Fruit fly (Drosophila melanogaster) whole organism, wandering third instar larva: Measurements from ENCODE around the gene Tis11.

Experiments used
- Abd-B ChIP-seq: fragments of >200 bp; optimal IDR thresholded peaks from 2 replicates; lab custom pipeline; 2017; ENCODE audit warnings: missing biosample characterization, missing genetic modification characterization
- CG32264 ChIP-seq: fragments of 200-800 bp; sonication (Bioruptor generic); optimal IDR thresholded peaks from 2 replicates; lab custom pipeline; 2016; ENCODE audit warnings: missing biosample characterization, missing genetic modification characterization
- CG9705 ChIP-seq: fragments of 200-800 bp; sonication (Bioruptor generic); optimal IDR thresholded peaks from 2 replicates; lab custom pipeline; 2018; ENCODE audit warnings: missing biosample characterization, mild to moderate bottlenecking, missing genetic modification characterization
- CrebA ChIP-seq: fragments of 200-800 bp; sonication (Bioruptor generic); optimal IDR thresholded peaks from 2 replicates; lab custom pipeline; 2016; ENCODE audit warnings: missing biosample characterization, mild to moderate bottlenecking, missing genetic modification characterization, borderline replicate concordance
- Dfd ChIP-seq: fragments of >200 bp; optimal IDR thresholded peaks from 2 replicates; lab custom pipeline; 2017; ENCODE audit warnings: missing biosample characterization, missing genetic modification characterization
- Dif ChIP-seq: fragments of 200-275, 200-300 bp; sonication (Bioruptor generic); optimal IDR thresholded peaks from 2 replicates; lab custom pipeline; 2018; ENCODE audit warnings: missing biosample characterization, missing genetic modification characterization; ENCODE audit not compliant: partially characterized antibody
- GATAd ChIP-seq: sonication (Bioruptor generic); optimal IDR thresholded peaks from 2 replicates; lab custom pipeline; 2016; ENCODE audit warnings: missing biosample characterization, missing genetic modification characterization
- HLH106 ChIP-seq: fragments of 200-800 bp; optimal IDR thresholded peaks from 3 replicates; lab custom pipeline; 2019; ENCODE audit warnings: missing biosample characterization, mild to moderate bottlenecking, missing genetic modification characterization, moderate library complexity
- Hnf4 ChIP-seq: fragments of 200-800 bp; sonication (Bioruptor generic); optimal IDR thresholded peaks from 2 replicates; lab custom pipeline; 2016; ENCODE audit warnings: missing biosample characterization, mild to moderate bottlenecking, missing genetic modification characterization
- Hr83 ChIP-seq: fragments of 200-300 bp; sonication (Bioruptor generic); optimal IDR thresholded peaks from 2 replicates; lab custom pipeline; 2016; ENCODE audit warnings: missing biosample characterization, mild to moderate bottlenecking, missing genetic modification characterization, moderate library complexity; ENCODE audit not compliant: poor library complexity, severe bottlenecking
- Jra ChIP-seq: sonication (Bioruptor generic); optimal IDR thresholded peaks from 2 replicates; lab custom pipeline; 2016; ENCODE audit warnings: missing biosample characterization, missing genetic modification characterization
- Mio ChIP-seq: sonication (Bioruptor generic); optimal IDR thresholded peaks from 2 replicates; lab custom pipeline; 2016; ENCODE audit warnings: missing biosample characterization, missing genetic modification characterization
- Myc ChIP-seq: fragments of >200 bp; optimal IDR thresholded peaks from 2 replicates; lab custom pipeline; 2017
- N ChIP-seq: fragments of >200 bp; optimal IDR thresholded peaks from 2 replicates; lab custom pipeline; 2018; ENCODE audit warnings: missing biosample characterization, missing external identifiers, missing genetic modification characterization
- OdsH ChIP-seq: fragments of 200-800 bp; sonication (Bioruptor generic); optimal IDR thresholded peaks from 2 replicates; lab custom pipeline; 2016; ENCODE audit warnings: missing biosample characterization, mild to moderate bottlenecking, missing genetic modification characterization
- Rel ChIP-seq, 2 experiments: fragments of 200-800 bp; sonication (Bioruptor generic) in 1 of 2; optimal IDR thresholded peaks; 2 replicates in 1 of 2; 3 replicates in 1 of 2; lab custom pipeline; 2016 to 2019; ENCODE audit warnings: mild to moderate bottlenecking in 2 of 2, missing biosample characterization in 2 of 2, missing genetic modification characterization in 2 of 2, moderate library complexity in 1 of 2
- Vsx2 ChIP-seq: fragments of 200-300, 225-300 bp; sonication (Bioruptor generic); optimal IDR thresholded peaks from 2 replicates; lab custom pipeline; 2018; ENCODE audit warnings: missing biosample characterization, missing genetic modification characterization; ENCODE audit not compliant: partially characterized antibody
- brk ChIP-seq: fragments of 200-800 bp; sonication (Bioruptor generic); optimal IDR thresholded peaks from 2 replicates; lab custom pipeline; 2016; ENCODE audit warnings: missing biosample characterization, mild to moderate bottlenecking, missing genetic modification characterization
- dl ChIP-seq, 2 experiments: fragments of 175-275, 200-275 bp in 1 of 2; fragments of 200-275 bp in 1 of 2; sonication (Bioruptor generic); optimal IDR thresholded peaks; lab custom pipeline; 2018; ENCODE audit warnings: mild to moderate bottlenecking in 2 of 2, missing biosample characterization in 2 of 2, missing genetic modification characterization in 2 of 2, moderate library complexity in 2 of 2; ENCODE audit not compliant: partially characterized antibody in 2 of 2, insufficient read depth in 1 of 2
- dmrt93B ChIP-seq: fragments of 200-800 bp; sonication (Bioruptor generic); optimal IDR thresholded peaks from 2 replicates; lab custom pipeline; 2018; ENCODE audit warnings: missing biosample characterization, mild to moderate bottlenecking, missing genetic modification characterization
- dsf ChIP-seq: sonication (Bioruptor generic); optimal IDR thresholded peaks from 2 replicates; lab custom pipeline; 2016; ENCODE audit warnings: missing biosample characterization, missing genetic modification characterization, borderline replicate concordance
- ey ChIP-seq: fragments of 200-800 bp; sonication (Bioruptor generic); optimal IDR thresholded peaks from 2 replicates; lab custom pipeline; 2016; ENCODE audit warnings: missing biosample characterization, missing genetic modification characterization
- foxo ChIP-seq, 2 experiments: fragments of 200-800 bp; sonication (Bioruptor generic); optimal IDR thresholded peaks; 2 replicates in 1 of 2; 3 replicates in 1 of 2; lab custom pipeline; 2016 to 2017; ENCODE audit warnings: missing biosample characterization in 2 of 2, missing genetic modification characterization in 2 of 2
- fru ChIP-seq: fragments of 200-800 bp; sonication (Bioruptor generic); optimal IDR thresholded peaks from 3 replicates; lab custom pipeline; 2016; ENCODE audit warnings: missing biosample characterization, mild to moderate bottlenecking, missing genetic modification characterization
- jim ChIP-seq: fragments of 175-275, 200-325 bp; sonication (Bioruptor generic); optimal IDR thresholded peaks from 2 replicates; lab custom pipeline; 2016; ENCODE audit warnings: missing biosample characterization, mild to moderate bottlenecking, missing genetic modification characterization
- pan ChIP-seq: fragments of >200 bp; optimal IDR thresholded peaks from 2 replicates; lab custom pipeline; 2017
- psq ChIP-seq: fragments of 200-800 bp; sonication (Bioruptor generic); optimal IDR thresholded peaks from 3 replicates; lab custom pipeline; 2017; ENCODE audit warnings: missing biosample characterization, mild to moderate bottlenecking, missing genetic modification characterization, moderate library complexity
- sage ChIP-seq: fragments of 200-800 bp; sonication (Bioruptor generic); optimal IDR thresholded peaks from 2 replicates; lab custom pipeline; 2016; ENCODE audit warnings: missing biosample characterization, mild to moderate bottlenecking, missing genetic modification characterization
- sv ChIP-seq: fragments of 200-800 bp; sonication (Bioruptor generic); optimal IDR thresholded peaks from 3 replicates; lab custom pipeline; 2016; ENCODE audit warnings: missing biosample characterization, missing genetic modification characterization
- tai ChIP-seq: sonication (Bioruptor generic); optimal IDR thresholded peaks from 2 replicates; lab custom pipeline; 2016; ENCODE audit warnings: missing biosample characterization, missing genetic modification characterization
- usp ChIP-seq: fragments of >200 bp; optimal IDR thresholded peaks from 2 replicates; lab custom pipeline; 2017; ENCODE audit warnings: missing biosample characterization, missing genetic modification characterization
- woc ChIP-seq: sonication (Bioruptor generic); optimal IDR thresholded peaks from 2 replicates; lab custom pipeline; 2016; ENCODE audit warnings: missing biosample characterization, mild to moderate bottlenecking, missing genetic modification characterization

Gene Tis11

dm6 chrX:12613248-12613805 is 45.9 kb upstream of the Tis11 start:
- TF ChIP-seq usp (no peak), woc (no peak), CG32264 (GFP tag; lab: Kevin White, UChicago) (no peak), Vsx2 (no peak), Dfd (GFP tag; lab: Kevin White, UChicago) (no peak), CG9705 (GFP tag; lab: Kevin White, UChicago) (no peak), GATAd (GFP tag; lab: Kevin White, UChicago) (no peak), Dif (GFP tag; lab: Kevin White, UChicago) (no peak), sage (no peak), CrebA (GFP tag; lab: Kevin White, UChicago) (no peak), Jra (GFP tag; lab: Kevin White, UChicago) (no peak), HLH106 (tag; lab: Kevin White, UChicago) (no peak), dsf (GFP tag; lab: Kevin White, UChicago) (no peak)

dm6 chrX:12615752-12616366 is 43.4 kb upstream of the Tis11 start, which contains the start of gene CG11085:
Gene CG11085 (plus strand): TSS chrX:12616316.
- TF ChIP-seq Mio (GFP tag; lab: Kevin White, UChicago), result no peak
- no peak for TF ChIP-seq dsf (GFP tag; lab: Kevin White, UChicago)
- TF ChIP-seq N, result no peak
- TF ChIP-seq dmrt93B (GFP tag; lab: Kevin White, UChicago), result no peak
- no peak for TF ChIP-seq Hr83 (GFP tag; lab: Kevin White, UChicago)
- no peak for TF ChIP-seq woc
- TF ChIP-seq, all 38 proteins: peak for 0

dm6 chrX:12621640-12622039 is 37.6 kb upstream of the Tis11 start:
- no peak for TF ChIP-seq HLH106 (tag; lab: Kevin White, UChicago)
- TF ChIP-seq brk, result no peak
- no peak for TF ChIP-seq Abd-B (GFP tag; lab: Kevin White, UChicago)
- TF ChIP-seq Mio (GFP tag; lab: Kevin White, UChicago), result no peak
- no peak for TF ChIP-seq CrebA (GFP tag; lab: Kevin White, UChicago)
- no peak for TF ChIP-seq fru (GFP tag; lab: Kevin White, UChicago)
- TF ChIP-seq Hr83 (GFP tag; lab: Kevin White, UChicago), result no peak
- TF ChIP-seq jim (GFP tag; lab: Kevin White, UChicago), result no peak
- no peak for TF ChIP-seq dl (GFP tag; optimal IDR thresholded peaks at IDR 0.05; lab: Kevin White, UChicago; ENCODE audit: insufficient read depth in 1 of 2, partially characterized antibody in 2 of 2)
- no peak for TF ChIP-seq psq (GFP tag; lab: Kevin White, UChicago)
- no peak for TF ChIP-seq pan
- TF ChIP-seq Vsx2, result no peak
- TF ChIP-seq dsf (GFP tag; lab: Kevin White, UChicago), result no peak

- TF ChIP-seq Hr83 (GFP tag; lab: Kevin White, UChicago), result no peak
- no peak for TF ChIP-seq Vsx2
- TF ChIP-seq Dif (GFP tag; lab: Kevin White, UChicago), result no peak
- no peak for TF ChIP-seq dmrt93B (GFP tag; lab: Kevin White, UChicago)
- no peak for TF ChIP-seq Dfd (GFP tag; lab: Kevin White, UChicago)
- TF ChIP-seq jim (GFP tag; lab: Kevin White, UChicago), result no peak
- no peak for TF ChIP-seq Abd-B (GFP tag; lab: Kevin White, UChicago)
- no peak for TF ChIP-seq Jra (GFP tag; lab: Kevin White, UChicago)
- TF ChIP-seq sv (GFP tag; lab: Kevin White, UChicago), result no peak
Observed at dm6 chrX:12623992-12624391, 35.2 kb upstream of the Tis11 start, which contains the start of gene CG15728. Gene CG15728 (plus strand): TSS chrX:12624292.

- TF ChIP-seq Myc (lab: Kevin White, UChicago) (no peak), Rel (GFP tag; optimal IDR thresholded peaks at IDR 0.05; lab: Kevin White, UChicago) (no peak), Rel (tag; optimal IDR thresholded peaks at IDR 0.05; lab: Kevin White, UChicago) (no peak), woc (no peak), jim (GFP tag; lab: Kevin White, UChicago) (no peak), OdsH (no peak), brk (no peak), N (no peak), CrebA (GFP tag; lab: Kevin White, UChicago) (no peak), CG32264 (GFP tag; lab: Kevin White, UChicago) (no peak), foxo (GFP tag; optimal IDR thresholded peaks at IDR 0.05; lab: Kevin White, UChicago) (no peak), usp (no peak), Hnf4 (no peak), fru (GFP tag; lab: Kevin White, UChicago) (no peak), ey (no peak), tai (GFP tag; lab: Kevin White, UChicago) (no peak), Abd-B (GFP tag; lab: Kevin White, UChicago) (no peak), HLH106 (tag; lab: Kevin White, UChicago) (no peak), GATAd (GFP tag; lab: Kevin White, UChicago) (no peak), Dfd (GFP tag; lab: Kevin White, UChicago) (no peak)
Observed at dm6 chrX:12625594-12626274, 33.5 kb upstream of the Tis11 start.
